Fruit fly (Drosophila melanogaster): Measurements from ENCODE around the gene CG33927.

DNA sequence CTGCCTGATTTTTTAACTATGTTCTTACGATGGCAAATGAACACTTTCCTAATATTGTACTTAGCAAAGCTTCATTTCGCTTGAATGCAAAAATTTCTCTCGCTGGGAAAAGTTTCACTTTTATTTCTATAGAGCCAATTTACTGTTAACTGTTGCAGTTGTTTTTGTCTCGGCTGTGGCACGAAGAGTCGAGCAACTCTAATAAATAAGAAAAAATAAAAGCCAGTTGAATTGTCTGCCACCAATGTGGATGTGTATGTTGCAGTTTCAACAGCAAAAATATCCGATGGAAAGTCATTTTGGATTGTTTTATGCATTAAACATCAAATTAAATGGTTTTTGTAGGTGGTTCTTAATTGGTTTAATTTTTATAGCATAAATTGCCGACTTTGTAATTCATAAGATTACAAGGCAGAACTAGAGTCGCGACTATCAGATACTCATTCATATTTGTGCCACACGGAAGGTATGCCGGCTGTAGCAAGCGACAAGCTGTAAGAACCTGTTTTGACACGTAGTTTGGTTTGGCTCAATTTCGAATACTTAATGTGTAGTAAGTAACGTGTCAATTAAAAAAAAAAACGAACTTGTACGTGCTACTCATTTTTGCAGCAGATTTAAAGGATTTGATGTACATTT is 24.3 kb downstream of the CG33927 start:
- TF ChIP-seq CG7045 (GFP tag; optimal IDR thresholded peaks at IDR 0.05) (no peak), bab1 (GFP tag; optimal IDR thresholded peaks at IDR 0.05) (no peak)
